Fruit fly (Drosophila melanogaster): ENCODE data around the gene Cpr11A.

- TF ChIP-seq Sin3A (optimal IDR thresholded peaks at IDR 0.05) (no peak), insv (optimal IDR thresholded peaks at IDR 0.05) (no peak), ttk (optimal IDR thresholded peaks at IDR 0.05) (no peak), Myc (optimal IDR thresholded peaks at IDR 0.05) (no peak), psq (optimal IDR thresholded peaks at IDR 0.05) (no peak), h (optimal IDR thresholded peaks at IDR 0.05) (no peak)
Measured at dm6 chrX:12486294-12487020, at the start of gene Cpr11A.
